Worm (Caenorhabditis elegans) whole organism, young adult: Measurements from ENCODE around the gene npax-4.

Source experiments
- Y53G8AR.9 ChIP-seq: fragments of 200-800 bp; sonication (Bioruptor generic); conservative IDR thresholded peaks from 2 replicates; pipeline ENCODE4 v1.3.6; 2022; ENCODE audit warnings: missing genetic modification reagents, missing genetic modification characterization, missing compliant biosample characterization
- madf-3 ChIP-seq: fragments of 200-800 bp; sonication (Bioruptor generic); IDR thresholded peaks from 2 replicates; pipeline ENCODE4 v1.3.6; 2022; ENCODE audit warnings: missing genetic modification reagents, missing genetic modification characterization, missing compliant biosample characterization
- madf-6 ChIP-seq: fragments of 200-800 bp; sonication (Bioruptor generic); IDR thresholded peaks from 2 replicates; pipeline ENCODE4 v1.3.6; 2022; ENCODE audit warnings: missing genetic modification reagents, missing genetic modification characterization, missing compliant biosample characterization
- pha-4 ChIP-seq: fragments of 150-350 bp; sonication (generic microtip); optimal IDR thresholded peaks from 2 replicates; lab custom pipeline; 2014; ENCODE audit warnings: missing biosample characterization, missing genetic modification reagents, missing genetic modification characterization

DNA sequence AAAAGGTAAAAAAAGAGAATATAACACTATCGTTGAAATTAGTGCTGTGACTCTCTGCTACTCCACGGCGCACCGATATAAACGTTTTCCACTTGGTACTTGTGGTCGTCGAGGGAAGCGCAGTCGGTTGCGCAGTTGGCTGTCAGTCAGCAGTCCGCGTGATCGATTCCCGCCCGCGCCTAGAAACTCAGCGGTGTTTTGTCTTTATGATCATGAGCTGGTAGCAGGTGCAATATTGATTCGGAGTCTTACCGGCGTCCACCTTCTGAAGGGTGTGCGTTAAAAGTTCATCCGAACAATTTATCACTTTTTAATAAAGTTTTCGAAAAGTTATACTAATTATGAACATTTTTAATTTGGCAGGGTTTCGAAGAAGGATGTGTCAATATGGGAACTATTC, 47.4 kb upstream of the npax-4 start:
- TF ChIP-seq madf-3 (GFP tag; lab: Robert Waterston, UW) (peak; percentile 84), pha-4 (tag; lab: Kevin White, UChicago) (no peak), Y53G8AR.9 (GFP tag; lab: Robert Waterston, UW) (peak; percentile 76), madf-6 (GFP tag; lab: Robert Waterston, UW) (peak; percentile 74)
